Worm (Caenorhabditis elegans) whole organism, L1 larva: ENCODE data around the gene F35C8.5.

Experiments
- F16B12.6 ChIP-seq: fragments of 150-350 bp; optimal IDR thresholded peaks from 2 replicates; lab custom pipeline; 2014; ENCODE audit warnings: missing biosample characterization, missing genetic modification characterization
- Y116A8C.19 ChIP-seq: sonication (generic microtip); optimal IDR thresholded peaks from 2 replicates; lab custom pipeline; 2016; ENCODE audit warnings: missing compliant biosample characterization, missing genetic modification characterization, borderline replicate concordance
- ama-1 ChIP-seq: fragments of 150-350 bp; optimal IDR thresholded peaks from 2 replicates; lab custom pipeline; 2014
- ceh-63 ChIP-seq: fragments of 200-800 bp; sonication (Bioruptor generic); optimal IDR thresholded peaks from 2 replicates; lab custom pipeline; 2018; ENCODE audit warnings: mild to moderate bottlenecking, missing genetic modification characterization, missing compliant biosample characterization
- ceh-82 ChIP-seq, 3 experiments: fragments of 150-350 bp in 1 of 3; sonication (generic microtip) in 2 of 3; optimal IDR thresholded peaks; 2 replicates each; lab custom pipeline; 2014 to 2017; ENCODE audit warnings: missing biosample characterization in 3 of 3, missing genetic modification characterization in 3 of 3
- ces-1 ChIP-seq: fragments of 150-350 bp; optimal IDR thresholded peaks from 2 replicates; lab custom pipeline; 2014; ENCODE audit warnings: missing biosample characterization, missing genetic modification reagents, missing genetic modification characterization
- dsc-1 ChIP-seq: sonication (generic microtip); optimal IDR thresholded peaks from 2 replicates; lab custom pipeline; 2016; ENCODE audit warnings: mild to moderate bottlenecking, missing genetic modification characterization, missing compliant biosample characterization
- efl-1 ChIP-seq, 4 experiments: fragments of 150-350 bp; optimal IDR thresholded peaks in 3 of 4; peaks in 1 of 4; 1 replicate in 1 of 4; 2 replicates in 3 of 4; lab custom pipeline; 2014; ENCODE audit warnings: missing biosample characterization in 2 of 4, missing genetic modification characterization in 2 of 4, missing genetic modification reagents in 2 of 4
- egl-27 ChIP-seq, 2 experiments: fragments of 150-350 bp in 1 of 2; sonication (generic microtip); optimal IDR thresholded peaks; 3 replicates each; lab custom pipeline; 2017 to 2018; ENCODE audit warnings: missing biosample characterization in 2 of 2, missing genetic modification characterization in 2 of 2, missing genetic modification reagents in 2 of 2
- elt-2 ChIP-seq: sonication (generic microtip); optimal IDR thresholded peaks from 2 replicates; lab custom pipeline; 2016; ENCODE audit warnings: missing genetic modification characterization, mild to moderate bottlenecking, inconsistent platforms, missing compliant biosample characterization, missing genetic modification reagents
- ets-5 ChIP-seq: fragments of 200-800 bp; sonication (Bioruptor generic); IDR thresholded peaks from 2 replicates; pipeline ENCODE4 v1.3.6; 2022; ENCODE audit warnings: missing genetic modification characterization, missing compliant biosample characterization
- fkh-4 ChIP-seq: sonication (generic microtip); optimal IDR thresholded peaks from 2 replicates; lab custom pipeline; 2016; ENCODE audit warnings: missing compliant biosample characterization, missing genetic modification characterization, borderline replicate concordance
- fkh-8 ChIP-seq: sonication (generic microtip); optimal IDR thresholded peaks from 2 replicates; lab custom pipeline; 2016; ENCODE audit warnings: mild to moderate bottlenecking, missing genetic modification characterization, missing compliant biosample characterization
- grh-1 ChIP-seq: fragments of 200-800 bp; sonication (Bioruptor generic); IDR thresholded peaks from 2 replicates; pipeline ENCODE4 v1.3.6; 2022; ENCODE audit warnings: missing genetic modification reagents, missing genetic modification characterization, missing compliant biosample characterization
- hpl-2 ChIP-seq: fragments of 150-350 bp; optimal IDR thresholded peaks from 2 replicates; lab custom pipeline; 2014; ENCODE audit warnings: missing biosample characterization, missing genetic modification reagents, missing genetic modification characterization
- irx-1 ChIP-seq: sonication (generic microtip); optimal IDR thresholded peaks from 2 replicates; lab custom pipeline; 2016; ENCODE audit warnings: missing genetic modification characterization, missing compliant biosample characterization
- lin-14 ChIP-seq: fragments of 200-800 bp; sonication (Bioruptor generic); optimal IDR thresholded peaks from 2 replicates; lab custom pipeline; 2018; ENCODE audit warnings: mild to moderate bottlenecking, missing genetic modification characterization, moderate library complexity, missing compliant biosample characterization
- lin-15B ChIP-seq: fragments of 150-350 bp; sonication (generic microtip); optimal IDR thresholded peaks from 3 replicates; lab custom pipeline; 2014; ENCODE audit warnings: missing biosample characterization, missing genetic modification characterization
- lir-3 ChIP-seq: sonication (generic microtip); optimal IDR thresholded peaks from 2 replicates; lab custom pipeline; 2016; ENCODE audit warnings: mild to moderate bottlenecking, missing genetic modification characterization, moderate library complexity, missing compliant biosample characterization; ENCODE audit not compliant: poor library complexity
- lsy-2 ChIP-seq, 2 experiments: fragments of 150-350 bp; optimal IDR thresholded peaks; 2 replicates each; lab custom pipeline; 2014; ENCODE audit warnings: missing biosample characterization in 2 of 2, missing genetic modification characterization in 2 of 2
- mab-9 ChIP-seq: fragments of 200-800 bp; sonication (Bioruptor generic); IDR thresholded peaks from 2 replicates; pipeline ENCODE4 v1.3.6; 2022; ENCODE audit warnings: missing genetic modification reagents, missing genetic modification characterization, missing compliant biosample characterization
- mef-2 ChIP-seq: fragments of 150-350 bp; optimal IDR thresholded peaks from 2 replicates; lab custom pipeline; 2014; ENCODE audit warnings: missing biosample characterization, missing genetic modification characterization
- mep-1 ChIP-seq: fragments of 150-350 bp; optimal IDR thresholded peaks from 2 replicates; lab custom pipeline; 2014; ENCODE audit warnings: missing biosample characterization, missing genetic modification characterization
- nhr-12 ChIP-seq: sonication (generic microtip); optimal IDR thresholded peaks from 2 replicates; lab custom pipeline; 2017; ENCODE audit warnings: missing biosample characterization, missing genetic modification characterization
- nhr-19 ChIP-seq: fragments of 200-800 bp; sonication (Bioruptor generic); conservative IDR thresholded peaks from 2 replicates; pipeline ENCODE4 v1.3.6; 2022; ENCODE audit warnings: missing genetic modification characterization, missing compliant biosample characterization
- nhr-20 ChIP-seq: sonication (generic microtip); optimal IDR thresholded peaks from 2 replicates; lab custom pipeline; 2016; ENCODE audit warnings: mild to moderate bottlenecking, missing genetic modification characterization, missing compliant biosample characterization
- nhr-237 ChIP-seq: fragments of 150-350 bp; optimal IDR thresholded peaks from 2 replicates; lab custom pipeline; 2014; ENCODE audit warnings: missing biosample characterization, missing genetic modification characterization
- nhr-28 ChIP-seq: fragments of 150-350 bp; optimal IDR thresholded peaks from 2 replicates; lab custom pipeline; 2014; ENCODE audit warnings: missing biosample characterization, missing genetic modification characterization
- nhr-47 ChIP-seq: sonication (generic microtip); optimal IDR thresholded peaks from 2 replicates; lab custom pipeline; 2016; ENCODE audit warnings: mild to moderate bottlenecking, missing genetic modification characterization, moderate library complexity, missing compliant biosample characterization
- nhr-71 ChIP-seq: sonication (generic microtip); optimal IDR thresholded peaks from 2 replicates; lab custom pipeline; 2016; ENCODE audit warnings: mild to moderate bottlenecking, missing genetic modification characterization, moderate library complexity, missing compliant biosample characterization
- nhr-77 ChIP-seq: fragments of 150-350 bp; optimal IDR thresholded peaks from 2 replicates; lab custom pipeline; 2014; ENCODE audit warnings: missing biosample characterization, missing genetic modification characterization
- nhr-84 ChIP-seq: sonication (generic microtip); optimal IDR thresholded peaks from 2 replicates; lab custom pipeline; 2017; ENCODE audit warnings: missing biosample characterization, missing genetic modification characterization
- nhr-85 ChIP-seq: sonication (generic microtip); peaks from one replicate; lab custom pipeline; 2016; ENCODE audit warnings: missing genetic modification characterization, inconsistent platforms, missing compliant biosample characterization
- pag-3 ChIP-seq: sonication (generic microtip); optimal IDR thresholded peaks from 2 replicates; lab custom pipeline; 2017; ENCODE audit warnings: missing genetic modification characterization, mild to moderate bottlenecking, missing compliant biosample characterization, antibody characterized with exemption, borderline replicate concordance; ENCODE audit not compliant: insufficient read depth
- pqm-1 ChIP-seq: sonication (generic microtip); optimal IDR thresholded peaks from 3 replicates; lab custom pipeline; 2017; ENCODE audit warnings: missing biosample characterization, missing genetic modification characterization
- snpc-4 ChIP-seq: fragments of 150-350 bp; optimal IDR thresholded peaks from 2 replicates; lab custom pipeline; 2014; ENCODE audit warnings: missing biosample characterization, missing genetic modification characterization
- snu-23 ChIP-seq: sonication (generic microtip); optimal IDR thresholded peaks from 2 replicates; lab custom pipeline; 2016; ENCODE audit warnings: missing genetic modification characterization, missing compliant biosample characterization
- sox-4 ChIP-seq: sonication (generic microtip); optimal IDR thresholded peaks from 2 replicates; lab custom pipeline; 2016; ENCODE audit warnings: missing genetic modification characterization, missing compliant biosample characterization
- swsn-7 ChIP-seq: sonication (generic microtip); optimal IDR thresholded peaks from 2 replicates; lab custom pipeline; 2016; ENCODE audit warnings: missing genetic modification characterization, missing compliant biosample characterization
- tbx-2 ChIP-seq: sonication (generic microtip); optimal IDR thresholded peaks from 2 replicates; lab custom pipeline; 2016; ENCODE audit warnings: missing genetic modification characterization, missing compliant biosample characterization
- unc-130 ChIP-seq: fragments of 150-350 bp; optimal IDR thresholded peaks from 2 replicates; lab custom pipeline; 2017; ENCODE audit warnings: missing biosample characterization, missing genetic modification characterization, inconsistent platforms
- unc-30 ChIP-seq: sonication (generic microtip); optimal IDR thresholded peaks from 2 replicates; lab custom pipeline; 2017; ENCODE audit warnings: missing biosample characterization, missing genetic modification characterization
- unc-62 ChIP-seq: fragments of 150-350 bp; optimal IDR thresholded peaks from 2 replicates; lab custom pipeline; 2014; ENCODE audit warnings: missing biosample characterization, missing genetic modification reagents, missing genetic modification characterization
- unc-98 ChIP-seq: fragments of 200-800 bp; sonication (Bioruptor generic); IDR thresholded peaks from 2 replicates; pipeline ENCODE4 v1.3.6; 2022; ENCODE audit warnings: missing genetic modification characterization, missing compliant biosample characterization
- xbp-1 ChIP-seq: sonication (generic microtip); optimal IDR thresholded peaks from 2 replicates; lab custom pipeline; 2016; ENCODE audit warnings: missing genetic modification characterization, missing compliant biosample characterization
- ztf-4 ChIP-seq: fragments of 150-350 bp; optimal IDR thresholded peaks from 2 replicates; lab custom pipeline; 2014; ENCODE audit warnings: missing biosample characterization, missing genetic modification characterization

The F35C8.5 gene

ce11 chrX:5347856-5348255, 17.8 kb upstream of the F35C8.5 start:
- TF ChIP-seq unc-30 (tag; lab: Kevin White, UChicago) (no peak), unc-62 (GFP tag; lab: Kevin White, UChicago) (no peak), ets-5 (GFP tag; lab: Robert Waterston, UW) (no peak), nhr-85 (tag; lab: Kevin White, UChicago) (no peak), lsy-2 (tag; optimal IDR thresholded peaks at IDR 0.05; lab: Kevin White, UChicago) (no peak), mef-2 (tag; lab: Kevin White, UChicago) (no peak), dsc-1 (tag; lab: Kevin White, UChicago) (peak; percentile 18), lin-14 (GFP tag; lab: Kevin White, UChicago) (peak; percentile 17), nhr-84 (tag; lab: Kevin White, UChicago) (no peak)

ce11 chrX:5348529-5349148, 17.0 kb upstream of the F35C8.5 start, which contains the start of gene syx-3:
syx-3 (plus strand) TSS chrX:5349098.
- no peak for TF ChIP-seq unc-98 (GFP tag; lab: Robert Waterston, UW)
- TF ChIP-seq lin-14 (GFP tag; lab: Kevin White, UChicago), result peak; percentile 43
- no peak for TF ChIP-seq irx-1
- peak; percentile 4 for TF ChIP-seq nhr-20 (tag; lab: Kevin White, UChicago)
- TF ChIP-seq elt-2 (tag; lab: Kevin White, UChicago), result no peak
- TF ChIP-seq lir-3, result no peak
- no peak for TF ChIP-seq Y116A8C.19 (tag; lab: Kevin White, UChicago)
- no peak for TF ChIP-seq nhr-77 (tag; lab: Kevin White, UChicago)
- TF ChIP-seq tbx-2 (tag; lab: Kevin White, UChicago), result no peak
- peak; percentile 43 for TF ChIP-seq fkh-4 (tag; lab: Kevin White, UChicago)
- TF ChIP-seq pag-3 (tag; lab: Kevin White, UChicago), result peak; percentile 61
- TF ChIP-seq nhr-28, result no peak
- TF ChIP-seq snpc-4 (tag; lab: Kevin White, UChicago), result no peak
- no peak for TF ChIP-seq xbp-1 (tag; lab: Kevin White, UChicago)
- peak; percentile 27 for TF ChIP-seq nhr-71 (tag; lab: Kevin White, UChicago)
- TF ChIP-seq snu-23 (GFP tag; lab: Kevin White, UChicago), result peak; percentile 41
- peak; percentile 93 for TF ChIP-seq dsc-1 (tag; lab: Kevin White, UChicago)
- TF ChIP-seq nhr-19 (GFP tag; lab: Robert Waterston, UW), result no peak
- TF ChIP-seq, all 84 proteins: peak for 7

ce11 chrX:5354022-5354876, 11.4 kb upstream of the F35C8.5 start, which contains the start of gene pfn-2:
pfn-2 (minus strand) TSS chrX:5354072.
- no peak for TF ChIP-seq grh-1 (GFP tag; lab: Robert Waterston, UW)
- TF ChIP-seq unc-130 (tag; lab: Kevin White, UChicago), result no peak
- no peak for TF ChIP-seq lin-15B (tag; lab: Kevin White, UChicago)
- TF ChIP-seq mep-1, result no peak
- no peak for TF ChIP-seq efl-1 (optimal IDR thresholded peaks at IDR 0.05; lab: Kevin White, UChicago)
- TF ChIP-seq efl-1 (GFP tag; optimal IDR thresholded peaks at IDR 0.05 in 1 of 2; lab: Kevin White, UChicago), result no peak
- TF ChIP-seq sox-4 (tag; lab: Kevin White, UChicago), result no peak
- TF ChIP-seq ztf-4 (tag; lab: Kevin White, UChicago), result no peak
- TF ChIP-seq nhr-77 (tag; lab: Kevin White, UChicago), result no peak
- TF ChIP-seq lsy-2 (tag; optimal IDR thresholded peaks at IDR 0.05; lab: Kevin White, UChicago), result no peak
- no peak for TF ChIP-seq fkh-8 (tag; lab: Kevin White, UChicago)
- TF ChIP-seq ces-1 (GFP tag; lab: Kevin White, UChicago), result no peak
- TF ChIP-seq ceh-82 (tag; optimal IDR thresholded peaks at IDR 0.05; lab: Kevin White, UChicago), result peak in 1 of 3 experiments; percentile 54
- no peak for TF ChIP-seq nhr-84 (tag; lab: Kevin White, UChicago)
- TF ChIP-seq nhr-237, result no peak
- TF ChIP-seq swsn-7 (tag; lab: Kevin White, UChicago), result peak; percentile 29
- TF ChIP-seq ceh-63 (GFP tag; lab: Kevin White, UChicago), result no peak
- no peak for TF ChIP-seq F16B12.6 (tag; lab: Kevin White, UChicago)
- TF ChIP-seq snu-23 (GFP tag; lab: Kevin White, UChicago), result peak; percentile 14
- TF ChIP-seq nhr-47 (tag; lab: Kevin White, UChicago), result peak; percentile 23
- TF ChIP-seq irx-1, result no peak
- no peak for TF ChIP-seq egl-27 (tag; optimal IDR thresholded peaks at IDR 0.05; lab: Kevin White, UChicago)
- no peak for TF ChIP-seq mab-9 (GFP tag; lab: Robert Waterston, UW)
- TF ChIP-seq ama-1 (lab: Kevin White, UChicago), result no peak
- TF ChIP-seq pqm-1, result no peak
- no peak for TF ChIP-seq Y116A8C.19 (tag; lab: Kevin White, UChicago)
- TF ChIP-seq hpl-2, result no peak
- TF ChIP-seq nhr-12 (tag; lab: Kevin White, UChicago), result no peak
